Fruit fly (Drosophila melanogaster): ENCODE measurements around the gene crq.
A peak's percentile ranks its signal among the peaks of the same experiment; 100 is the strongest.

DNA sequence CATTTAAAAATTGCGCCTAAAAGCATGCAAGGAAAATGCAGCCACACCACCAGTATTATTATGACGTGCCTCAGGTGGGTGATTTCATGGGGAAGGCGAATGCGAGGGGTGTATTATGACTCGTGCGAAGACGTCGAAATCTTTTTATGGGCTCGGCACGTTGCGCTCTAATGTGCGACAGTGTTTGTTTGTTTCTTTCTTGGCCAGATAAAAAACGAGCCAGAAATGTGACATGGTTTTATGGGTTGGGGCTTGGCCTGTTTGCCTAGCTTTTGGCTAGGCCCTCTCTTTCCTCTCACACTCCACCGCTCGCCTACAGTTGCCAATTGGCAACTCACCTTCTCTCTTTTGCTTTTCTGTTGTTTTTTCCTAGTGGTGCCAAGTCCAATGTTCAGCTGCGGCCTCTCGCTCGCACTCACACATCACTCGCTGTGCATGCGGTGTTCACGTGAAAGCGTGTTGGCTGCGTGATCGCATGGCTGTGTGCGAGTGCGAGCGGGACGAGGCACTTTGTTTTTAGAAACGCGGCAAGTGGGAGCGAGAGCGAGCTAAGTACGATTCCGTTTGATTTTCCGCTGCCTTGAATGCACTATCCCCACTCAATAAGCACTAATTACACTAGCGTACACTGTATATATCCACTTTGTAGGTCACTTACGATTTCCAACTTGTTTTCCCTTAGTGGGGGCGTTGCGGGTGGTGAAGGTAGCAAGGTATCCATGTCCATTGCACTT, 26.1 kb upstream of the crq start:
- peak; percentile 89 for TF ChIP-seq CG33017 (tag; optimal IDR thresholded peaks at IDR 0.05)
- peak; percentile 94 for TF ChIP-seq Mnt (GFP tag; optimal IDR thresholded peaks at IDR 0.05)
- TF ChIP-seq kay (GFP tag; ENCODE audit: borderline replicate concordance): peak; percentile 99
- peak; percentile 84 for TF ChIP-seq Clk (GFP tag; optimal IDR thresholded peaks at IDR 0.05)
- peak; percentile 92 for TF ChIP-seq toe (GFP tag; optimal IDR thresholded peaks at IDR 0.05)
- TF ChIP-seq ovo (GFP tag; optimal IDR thresholded peaks at IDR 0.05): peak; percentile 80
- peak; percentile 82 for TF ChIP-seq tj (GFP tag; optimal IDR thresholded peaks at IDR 0.05)
- TF ChIP-seq CG1620 (GFP tag; optimal IDR thresholded peaks at IDR 0.05): peak; percentile 54
- TF ChIP-seq CG7045 (GFP tag; optimal IDR thresholded peaks at IDR 0.05): peak; percentile 85
- peak; percentile 32 for TF ChIP-seq Crg-1 (GFP tag; optimal IDR thresholded peaks at IDR 0.05)
- TF ChIP-seq pad (GFP tag; optimal IDR thresholded peaks at IDR 0.05): peak; percentile 66
- peak; percentile 83 for TF ChIP-seq CG11617 (GFP tag; optimal IDR thresholded peaks at IDR 0.05)
- TF ChIP-seq CG14711 (tag; optimal IDR thresholded peaks at IDR 0.05): peak; percentile 2
- peak; percentile 97 for TF ChIP-seq Hr96 (GFP tag; optimal IDR thresholded peaks at IDR 0.05)
